Fruit fly (Drosophila melanogaster): ENCODE data around the gene CG3309.

Gene CG3309

DNA sequence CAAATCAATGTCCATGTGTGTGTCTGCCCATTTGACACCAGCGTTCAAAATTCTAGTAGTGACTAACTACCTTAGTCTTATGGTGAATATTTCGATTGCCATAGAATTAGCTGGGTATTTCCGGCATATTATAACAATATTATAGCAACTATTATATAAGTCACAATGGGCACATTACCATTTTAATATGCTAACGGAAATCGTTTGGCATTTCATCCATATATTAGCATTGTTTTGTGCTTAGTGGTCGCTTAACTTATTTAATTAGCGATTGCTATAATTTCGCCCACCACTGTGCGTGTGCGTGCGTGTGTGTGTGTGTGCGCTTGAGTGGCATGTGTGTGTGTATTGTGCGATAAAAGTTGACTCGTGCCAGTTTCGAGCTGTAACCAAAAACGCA, 7.6 kb upstream of the CG3309 start (continued):
- no peak for TF ChIP-seq ss (GFP tag; optimal IDR thresholded peaks at IDR 0.05)
- peak; percentile 64 for TF ChIP-seq Blimp-1 (GFP tag; optimal IDR thresholded peaks at IDR 0.05)
- peak; percentile 54 for TF ChIP-seq CG3919 (GFP tag; optimal IDR thresholded peaks at IDR 0.05)
- TF ChIP-seq Lpt (GFP tag; optimal IDR thresholded peaks at IDR 0.05): no peak
- peak; percentile 43; the same call in 1 of the 3 replicates for TF ChIP-seq eg (GFP tag; IDR thresholded peaks at IDR 0.05)
- peak; percentile 26 for TF ChIP-seq fd59A (GFP tag; optimal IDR thresholded peaks at IDR 0.05)
- TF ChIP-seq Hr39 (GFP tag; optimal IDR thresholded peaks at IDR 0.05): peak; percentile 41
- no peak for TF ChIP-seq Eip93F (GFP tag; optimal IDR thresholded peaks at IDR 0.05)
- peak; percentile 28 for TF ChIP-seq CG10631 (GFP tag; optimal IDR thresholded peaks at IDR 0.05)
- TF ChIP-seq CG34406 (GFP tag; optimal IDR thresholded peaks at IDR 0.05): peak; percentile 68
- TF ChIP-seq CG16779 (tag; optimal IDR thresholded peaks at IDR 0.05): no peak
- no peak for TF ChIP-seq spab (GFP tag; optimal IDR thresholded peaks at IDR 0.05)
- TF ChIP-seq CG32006 (GFP tag; optimal IDR thresholded peaks at IDR 0.05): peak; percentile 60
- no peak for TF ChIP-seq fkh (GFP tag; optimal IDR thresholded peaks at IDR 0.05)
- peak; percentile 21 for TF ChIP-seq Ets96B (tag; optimal IDR thresholded peaks at IDR 0.05)
- TF ChIP-seq achi (GFP tag; optimal IDR thresholded peaks at IDR 0.05): peak; percentile 57
- TF ChIP-seq Hr38 (GFP tag; optimal IDR thresholded peaks at IDR 0.05): no peak
- TF ChIP-seq Sox15 (GFP tag; optimal IDR thresholded peaks at IDR 0.05): peak; percentile 63
- TF ChIP-seq CG11902 (GFP tag; optimal IDR thresholded peaks at IDR 0.05): peak; percentile 63
- TF ChIP-seq lz (GFP tag; optimal IDR thresholded peaks at IDR 0.05): peak; percentile 73
- TF ChIP-seq cyc (GFP tag; optimal IDR thresholded peaks at IDR 0.05): peak; percentile 68
- no peak for TF ChIP-seq CG9139 (GFP tag; optimal IDR thresholded peaks at IDR 0.05)
- TF ChIP-seq CG3032 (tag; optimal IDR thresholded peaks at IDR 0.05): no peak
- peak; percentile 57 for TF ChIP-seq Met (GFP tag; optimal IDR thresholded peaks at IDR 0.05)
- no peak for TF ChIP-seq Eip75B (GFP tag; optimal IDR thresholded peaks at IDR 0.05)
- peak; percentile 64 for TF ChIP-seq CG6276 (GFP tag; optimal IDR thresholded peaks at IDR 0.05)

DNA sequence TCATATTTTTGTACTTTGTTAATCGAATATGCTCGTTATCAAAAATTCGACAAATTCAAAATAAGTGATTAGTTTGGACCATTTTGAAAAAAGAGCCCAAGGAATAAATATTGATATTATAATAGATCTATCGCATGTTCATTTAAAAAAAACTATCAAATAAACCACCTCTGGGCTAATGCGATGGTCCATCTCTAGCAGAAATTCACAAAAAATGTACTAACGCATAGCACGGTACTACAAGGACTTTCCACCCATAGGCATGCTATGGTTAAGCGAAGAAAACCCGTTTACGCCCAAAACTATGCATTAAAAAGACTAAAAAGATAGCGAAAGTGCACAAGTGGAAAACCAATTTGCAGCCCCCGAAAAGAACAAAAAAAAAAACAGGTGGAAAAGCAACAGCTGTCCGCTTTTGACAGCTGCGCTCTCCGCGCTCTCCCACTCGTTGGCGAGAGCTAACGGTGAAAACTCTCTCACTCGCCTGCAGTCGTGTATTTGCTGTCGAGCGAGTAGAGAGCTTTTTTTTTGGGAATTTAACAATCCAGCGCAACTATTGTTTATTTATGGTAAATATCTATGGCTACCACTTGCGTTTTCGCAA, 3.2 kb upstream of the CG3309 start, which contains the start of gene CanB:
Gene CanB (plus strand): TSS at position 241 of the 604 bp plus-strand sequence.
- TF ChIP-seq CG3919 (GFP tag; optimal IDR thresholded peaks at IDR 0.05): peak; percentile 47
- peak; percentile 24 for TF ChIP-seq acj6 (GFP tag; optimal IDR thresholded peaks at IDR 0.05)
- TF ChIP-seq CG4318 (GFP tag; optimal IDR thresholded peaks at IDR 0.05): no peak
- TF ChIP-seq OdsH (GFP tag; optimal IDR thresholded peaks at IDR 0.05): peak; percentile 9
- peak; percentile 24 for TF ChIP-seq achi (GFP tag; optimal IDR thresholded peaks at IDR 0.05)
- TF ChIP-seq dsx (GFP tag; optimal IDR thresholded peaks at IDR 0.05; ENCODE audit: poor library complexity, severe bottlenecking): no peak
- TF ChIP-seq CG15336 (GFP tag; IDR thresholded peaks at IDR 0.05): no peak
- TF ChIP-seq Sox102F (GFP tag; optimal IDR thresholded peaks at IDR 0.05): peak; percentile 30
- TF ChIP-seq Sox14 (GFP tag; optimal IDR thresholded peaks at IDR 0.05): no peak
- 0 out of 3 replicates have a peak, but pooled peaks have one; percentile 18 for TF ChIP-seq eg (GFP tag; IDR thresholded peaks at IDR 0.05)
- TF ChIP-seq Eip78C (GFP tag): peak; percentile 78
- no peak for TF ChIP-seq CG11902 (GFP tag; optimal IDR thresholded peaks at IDR 0.05)
- peak; percentile 24 for TF ChIP-seq topi (GFP tag; optimal IDR thresholded peaks at IDR 0.05)
- peak; percentile 2 for TF ChIP-seq net (GFP tag; optimal IDR thresholded peaks at IDR 0.05)
- peak; percentile 27 for TF ChIP-seq cyc (GFP tag; optimal IDR thresholded peaks at IDR 0.05)
- TF ChIP-seq lz (GFP tag; optimal IDR thresholded peaks at IDR 0.05): peak; percentile 10
- TF ChIP-seq CG6792 (GFP tag; optimal IDR thresholded peaks at IDR 0.05): peak; percentile 20
- peak; percentile 20 for TF ChIP-seq Met (GFP tag; optimal IDR thresholded peaks at IDR 0.05)
- no peak for TF ChIP-seq salr (GFP tag; optimal IDR thresholded peaks at IDR 0.05)
- TF ChIP-seq CG31627 (GFP tag; optimal IDR thresholded peaks at IDR 0.05): peak; percentile 25
- TF ChIP-seq CG6163 (GFP tag; IDR thresholded peaks at IDR 0.05): no peak
- TF ChIP-seq CG10631 (GFP tag; optimal IDR thresholded peaks at IDR 0.05): peak; percentile 52
- peak; percentile 9 for TF ChIP-seq Smox (GFP tag; optimal IDR thresholded peaks at IDR 0.05)
- peak; percentile 47 for TF ChIP-seq esn (GFP tag; optimal IDR thresholded peaks at IDR 0.05)
- peak; percentile 23 for TF ChIP-seq Hr39 (GFP tag; optimal IDR thresholded peaks at IDR 0.05)

Data from whole organism, prepupa.